Worm (Caenorhabditis elegans) whole organism, young adult: ENCODE results near the gene hlh-33.

ENCODE experiments used
- C06A6.2 ChIP-seq: fragments of 200-800 bp; sonication (Bioruptor generic); conservative IDR thresholded peaks from 2 replicates; pipeline ENCODE4 v1.3.6; 2022; ENCODE audit warnings: missing genetic modification characterization, missing compliant biosample characterization
- F10E7.11 ChIP-seq: sonication (generic microtip); optimal IDR thresholded peaks from 2 replicates; lab custom pipeline; 2017; ENCODE audit warnings: mild to moderate bottlenecking, missing genetic modification characterization, moderate library complexity, missing compliant biosample characterization
- F23B12.7 ChIP-seq: sonication (generic microtip); optimal IDR thresholded peaks from 2 replicates; lab custom pipeline; 2017; ENCODE audit warnings: missing genetic modification characterization, mild to moderate bottlenecking, missing compliant biosample characterization, antibody characterized with exemption, moderate library complexity; ENCODE audit not compliant: insufficient read depth
- F33H1.4 ChIP-seq: fragments of 200-800 bp; sonication (Bioruptor generic); IDR thresholded peaks from 2 replicates; pipeline ENCODE4 v1.3.6; 2022; ENCODE audit warnings: missing genetic modification reagents, missing genetic modification characterization, missing compliant biosample characterization
- F57A8.1 ChIP-seq: fragments of 200-800 bp; sonication (Bioruptor generic); optimal IDR thresholded peaks from 2 replicates; lab custom pipeline; 2018; ENCODE audit warnings: mild to moderate bottlenecking, missing genetic modification characterization, moderate library complexity, missing compliant biosample characterization
- F57C9.4 ChIP-seq: sonication (generic microtip); optimal IDR thresholded peaks from 2 replicates; lab custom pipeline; 2017; ENCODE audit warnings: mild to moderate bottlenecking, missing genetic modification characterization, missing compliant biosample characterization
- T26A5.8 ChIP-seq: sonication (generic microtip); optimal IDR thresholded peaks from 2 replicates; lab custom pipeline; 2016; ENCODE audit warnings: missing genetic modification characterization, missing compliant biosample characterization
- Y95B8A.8 ChIP-seq: fragments of 200-800 bp; sonication (Bioruptor generic); IDR thresholded peaks from 2 replicates; pipeline ENCODE4 v1.3.6; 2022; ENCODE audit warnings: missing genetic modification reagents, missing genetic modification characterization, missing compliant biosample characterization
- ama-1 ChIP-seq, 3 experiments: fragments of 150-350 bp in 1 of 3; sonication (generic microtip) in 2 of 3; optimal IDR thresholded peaks; 2 replicates each; lab custom pipeline; 2014 to 2018; ENCODE audit warnings: missing biosample characterization in 2 of 3, missing genetic modification characterization in 2 of 3, missing genetic modification reagents in 2 of 3
- aptf-3 ChIP-seq: fragments of 200-800 bp; sonication (Bioruptor generic); IDR thresholded peaks from 2 replicates; pipeline ENCODE4 v1.3.6; 2022; ENCODE audit warnings: missing genetic modification characterization, missing compliant biosample characterization
- attf-3 ChIP-seq: fragments of 200-800 bp; sonication (Bioruptor generic); conservative IDR thresholded peaks from 2 replicates; pipeline ENCODE4 v1.3.6; 2022; ENCODE audit warnings: missing genetic modification reagents, missing genetic modification characterization, missing compliant biosample characterization
- cebp-1 ChIP-seq, 2 experiments: fragments of 200-800 bp in 1 of 2; sonication (Bioruptor generic) in 1 of 2; sonication (generic microtip) in 1 of 2; IDR thresholded peaks in 1 of 2; optimal IDR thresholded peaks in 1 of 2; 2 replicates each; pipeline versions ENCODE4 v1.3.6 to Lab custom; 2017 to 2022; ENCODE audit warnings: missing compliant biosample characterization in 2 of 2, missing genetic modification characterization in 2 of 2, mild to moderate bottlenecking in 1 of 2, missing genetic modification reagents in 1 of 2, moderate library complexity in 1 of 2
- ceh-100 ChIP-seq: fragments of 200-800 bp; sonication (Bioruptor generic); IDR thresholded peaks from 2 replicates; pipeline ENCODE4 v1.3.6; 2022; ENCODE audit warnings: missing genetic modification reagents, missing genetic modification characterization, missing compliant biosample characterization
- dox-1 ChIP-seq: fragments of 200-800 bp; sonication (Bioruptor generic); IDR thresholded peaks from 2 replicates; pipeline ENCODE4 v1.3.6; 2022; ENCODE audit warnings: missing genetic modification reagents, missing genetic modification characterization, missing compliant biosample characterization
- dpl-1 ChIP-seq: fragments of 150-350 bp; optimal IDR thresholded peaks from 2 replicates; lab custom pipeline; 2014; ENCODE audit warnings: missing biosample characterization, missing genetic modification reagents, missing genetic modification characterization
- efl-1 ChIP-seq: fragments of 150-350 bp; optimal IDR thresholded peaks from 2 replicates; lab custom pipeline; 2014; ENCODE audit warnings: missing biosample characterization, missing genetic modification reagents, missing genetic modification characterization
- egl-18 ChIP-seq: fragments of 200-800 bp; sonication (Bioruptor generic); IDR thresholded peaks from 2 replicates; pipeline ENCODE4 v1.3.6; 2022; ENCODE audit warnings: missing genetic modification reagents, missing genetic modification characterization, missing compliant biosample characterization
- ekl-4 ChIP-seq: fragments of 200-800 bp; sonication (Bioruptor generic); IDR thresholded peaks from 2 replicates; pipeline ENCODE4 v1.3.6; 2022; ENCODE audit warnings: missing genetic modification reagents, missing genetic modification characterization, missing compliant biosample characterization
- hlh-26 ChIP-seq: fragments of 200-800 bp; sonication (Bioruptor generic); conservative IDR thresholded peaks from 2 replicates; pipeline ENCODE4 v1.3.6; 2022; ENCODE audit warnings: missing genetic modification reagents, missing genetic modification characterization, missing compliant biosample characterization
- hmg-1.2 ChIP-seq: fragments of 200-800 bp; sonication (Bioruptor generic); IDR thresholded peaks from 2 replicates; pipeline ENCODE4 v1.3.6; 2022; ENCODE audit warnings: missing genetic modification reagents, missing genetic modification characterization, missing compliant biosample characterization
- hmg-20 ChIP-seq: fragments of 200-800 bp; sonication (Bioruptor generic); IDR thresholded peaks from 2 replicates; pipeline ENCODE4 v1.3.6; 2022; ENCODE audit warnings: missing genetic modification reagents, missing genetic modification characterization, missing compliant biosample characterization
- hsf-1 ChIP-seq: fragments of 200-800 bp; sonication (Bioruptor generic); IDR thresholded peaks from 2 replicates; pipeline ENCODE4 v1.3.6; 2022; ENCODE audit warnings: missing genetic modification reagents, missing genetic modification characterization, missing compliant biosample characterization
- let-607 ChIP-seq, 2 experiments: fragments of 200-800 bp in 1 of 2; sonication (Bioruptor generic) in 1 of 2; sonication (generic microtip) in 1 of 2; optimal IDR thresholded peaks; 2 replicates each; lab custom pipeline; 2016 to 2018; ENCODE audit warnings: mild to moderate bottlenecking in 2 of 2, missing compliant biosample characterization in 2 of 2, missing genetic modification characterization in 2 of 2, moderate library complexity in 2 of 2, missing genotype in 1 of 2
- lin-26 ChIP-seq: fragments of 200-800 bp; sonication (Bioruptor generic); IDR thresholded peaks from 2 replicates; pipeline ENCODE4 v1.3.6; 2022; ENCODE audit warnings: missing genetic modification reagents, missing genetic modification characterization, missing compliant biosample characterization
- lsl-1 ChIP-seq: fragments of 200-800 bp; sonication (Bioruptor generic); optimal IDR thresholded peaks from 2 replicates; lab custom pipeline; 2018; ENCODE audit warnings: mild to moderate bottlenecking, missing genetic modification characterization, moderate library complexity, missing compliant biosample characterization
- madf-10 ChIP-seq: sonication (generic microtip); optimal IDR thresholded peaks from 2 replicates; lab custom pipeline; 2016; ENCODE audit warnings: mild to moderate bottlenecking, missing genetic modification characterization, missing compliant biosample characterization
- mes-4 ChIP-seq: sonication (generic microtip); optimal IDR thresholded peaks from 2 replicates; lab custom pipeline; 2016; ENCODE audit warnings: missing genotype, missing genetic modification characterization, missing compliant biosample characterization
- nfya-1 ChIP-seq: sonication (generic microtip); optimal IDR thresholded peaks from 2 replicates; lab custom pipeline; 2017; ENCODE audit warnings: antibody characterized with exemption, missing compliant biosample characterization, missing genetic modification characterization, borderline replicate concordance; ENCODE audit not compliant: insufficient read depth
- nhr-80 ChIP-seq: sonication (generic microtip); optimal IDR thresholded peaks from 2 replicates; lab custom pipeline; 2016; ENCODE audit warnings: missing genetic modification characterization, missing compliant biosample characterization
- pha-4 ChIP-seq: fragments of 150-350 bp; sonication (generic microtip); optimal IDR thresholded peaks from 2 replicates; lab custom pipeline; 2014; ENCODE audit warnings: missing biosample characterization, missing genetic modification reagents, missing genetic modification characterization
- rcor-1 ChIP-seq: fragments of 200-800 bp; sonication (Bioruptor generic); IDR thresholded peaks from 2 replicates; pipeline ENCODE4 v1.3.6; 2022; ENCODE audit warnings: missing genetic modification reagents, missing genetic modification characterization, missing compliant biosample characterization
- snpc-1.3 ChIP-seq: sonication (generic microtip); optimal IDR thresholded peaks from 2 replicates; lab custom pipeline; 2017; ENCODE audit warnings: missing genetic modification characterization, mild to moderate bottlenecking, missing compliant biosample characterization, antibody characterized with exemption, moderate library complexity, missing genotype, missing genetic modification reagents; ENCODE audit not compliant: insufficient read depth
- snpc-4 ChIP-seq, 5 experiments: fragments of 150-350 bp in 1 of 5; sonication (generic microtip) in 4 of 5; optimal IDR thresholded peaks; 2 replicates each; lab custom pipeline; 2014 to 2018; ENCODE audit warnings: missing genetic modification characterization in 5 of 5, missing biosample characterization in 3 of 5, antibody characterized with exemption in 2 of 5, mild to moderate bottlenecking in 2 of 5, missing compliant biosample characterization in 2 of 5, missing genotype in 2 of 5, moderate library complexity in 2 of 5, missing genetic modification reagents in 1 of 5
- sptf-2 ChIP-seq: fragments of 200-800 bp; sonication (Bioruptor generic); optimal IDR thresholded peaks from 2 replicates; lab custom pipeline; 2018; ENCODE audit warnings: mild to moderate bottlenecking, missing genetic modification characterization, missing compliant biosample characterization
- tlf-1 ChIP-seq: fragments of 200-800 bp; sonication (Bioruptor generic); optimal IDR thresholded peaks from 2 replicates; lab custom pipeline; 2018; ENCODE audit warnings: mild to moderate bottlenecking, missing genetic modification characterization, missing compliant biosample characterization
- zfh-2 ChIP-seq: fragments of 200-800 bp; sonication (Bioruptor generic); conservative IDR thresholded peaks from 2 replicates; pipeline ENCODE4 v1.3.6; 2022; ENCODE audit warnings: missing genetic modification reagents, missing genetic modification characterization, missing compliant biosample characterization
- ztf-26 ChIP-seq: sonication (generic microtip); optimal IDR thresholded peaks from 2 replicates; lab custom pipeline; 2017; ENCODE audit warnings: missing genetic modification characterization, missing compliant biosample characterization
- ztf-3 ChIP-seq: fragments of 200-800 bp; sonication (Bioruptor generic); optimal IDR thresholded peaks from 2 replicates; lab custom pipeline; 2018; ENCODE audit warnings: mild to moderate bottlenecking, missing genetic modification characterization, missing compliant biosample characterization

The hlh-33 gene

DNA sequence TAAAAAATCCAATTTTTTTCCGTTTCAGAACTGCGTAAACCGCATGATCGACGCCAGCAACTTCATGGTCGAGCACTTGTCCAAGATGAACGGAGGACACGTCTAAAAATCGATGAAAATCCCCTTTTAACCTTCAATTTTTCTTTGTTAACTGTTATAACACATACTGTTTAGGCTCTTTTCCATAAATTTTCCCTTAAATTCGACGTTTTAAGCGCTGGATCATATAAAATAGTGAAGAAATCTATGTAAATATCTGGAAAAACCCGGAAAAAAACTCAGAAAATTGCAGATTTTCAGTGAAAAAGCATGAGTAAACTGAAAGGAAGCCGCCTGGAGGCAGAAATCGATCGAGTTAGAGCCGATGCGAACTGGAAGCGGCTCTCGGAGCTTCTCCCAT, 4.9 kb downstream of the hlh-33 start, which contains the start of gene ttc-7:
Gene ttc-7 (plus strand): TSS at position 301 of the 400 bp plus-strand sequence.
- TF ChIP-seq ztf-26 (no peak), hsf-1 (GFP tag; lab: Robert Waterston, UW) (no peak), efl-1 (GFP tag; lab: Kevin White, UChicago) (no peak), ama-1 (optimal IDR thresholded peaks at IDR 0.05; lab: Kevin White, UChicago) (no peak), ama-1 (GFP tag; optimal IDR thresholded peaks at IDR 0.05; lab: Kevin White, UChicago) (no peak), T26A5.8 (tag; lab: Kevin White, UChicago) (no peak), egl-18 (GFP tag; lab: Robert Waterston, UW) (no peak), F23B12.7 (tag; lab: Kevin White, UChicago) (no peak), F57C9.4 (tag; lab: Kevin White, UChicago) (no peak), nhr-80 (no peak)

DNA sequence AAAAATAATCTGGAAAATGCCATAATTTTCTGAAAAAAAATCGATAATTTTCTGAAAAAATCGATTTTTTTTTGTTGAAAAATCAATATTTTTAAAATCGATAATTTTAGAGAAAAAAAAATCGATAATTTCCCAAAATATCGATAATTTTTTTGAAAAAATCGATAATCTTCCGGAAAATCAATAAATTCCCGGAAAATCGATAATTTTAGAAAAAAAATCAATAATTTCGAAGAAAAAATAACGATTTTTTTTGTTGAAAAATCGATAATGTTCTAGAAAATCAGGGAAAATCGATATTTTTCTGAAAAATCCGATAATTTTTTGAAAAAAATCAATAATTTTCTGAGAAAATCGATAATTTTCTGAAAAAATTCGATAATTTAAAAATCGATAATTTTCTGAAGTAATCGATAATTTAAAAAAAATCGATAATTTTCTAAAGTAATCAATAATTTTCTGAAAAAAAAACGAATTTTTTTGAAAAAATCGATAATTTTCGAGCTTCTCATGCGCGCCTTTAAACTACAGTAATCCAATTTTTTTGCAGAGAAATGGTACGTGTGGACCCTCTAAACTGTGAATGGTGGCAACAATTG, 21.2 kb downstream of the hlh-33 start:
- TF ChIP-seq dpl-1 (GFP tag; lab: Kevin White, UChicago) (no peak), F57A8.1 (GFP tag; lab: Kevin White, UChicago) (no peak), ztf-3 (no peak), tlf-1 (GFP tag; lab: Kevin White, UChicago) (no peak), sptf-2 (GFP tag; lab: Kevin White, UChicago) (no peak), let-607 (tag; optimal IDR thresholded peaks at IDR 0.05; lab: Kevin White, UChicago) (no peak), hlh-26 (no peak), ekl-4 (GFP tag; lab: Robert Waterston, UW) (no peak), T26A5.8 (tag; lab: Kevin White, UChicago) (no peak), snpc-4 (GFP tag; optimal IDR thresholded peaks at IDR 0.05; lab: Kevin White, UChicago) (no peak), snpc-4 (tag; optimal IDR thresholded peaks at IDR 0.05; lab: Kevin White, UChicago) (no peak), C06A6.2 (no peak), lsl-1 (GFP tag; lab: Kevin White, UChicago) (no peak), rcor-1 (no peak), hmg-20 (GFP tag; lab: Robert Waterston, UW) (no peak), snpc-1.3 (tag; lab: Kevin White, UChicago) (no peak), madf-10 (no peak), mes-4 (tag; lab: Kevin White, UChicago) (no peak), attf-3 (no peak), ceh-100 (no peak)

DNA sequence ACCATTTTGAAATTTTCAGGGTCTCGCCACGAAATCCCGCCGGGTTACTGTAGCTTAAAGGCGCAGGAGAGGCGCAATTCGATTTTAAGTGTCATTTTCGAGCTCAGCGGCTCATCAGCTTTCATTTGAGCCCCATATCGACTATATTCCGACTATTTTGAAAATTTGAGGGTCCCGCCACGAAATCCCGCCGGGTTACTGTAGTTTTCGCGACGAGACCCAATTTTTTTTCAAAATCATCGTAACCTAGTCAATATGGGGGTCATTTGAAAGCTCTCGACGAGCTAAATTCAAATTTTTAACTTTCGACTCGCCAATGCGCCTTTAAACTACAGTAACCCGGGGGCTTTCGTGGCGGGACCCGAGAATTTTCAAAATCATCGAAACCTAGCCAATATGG, 22.0 kb downstream of the hlh-33 start:
- TF ChIP-seq pha-4 (tag; lab: Kevin White, UChicago) (no peak), F33H1.4 (GFP tag; lab: Robert Waterston, UW) (peak; percentile 69), lin-26 (GFP tag; lab: Robert Waterston, UW) (0 out of 2 replicates have a peak, but pooled peaks have one; percentile 15), nfya-1 (tag; lab: Kevin White, UChicago) (no peak), aptf-3 (GFP tag; lab: Robert Waterston, UW) (no peak), rcor-1 (no peak), lsl-1 (GFP tag; lab: Kevin White, UChicago) (peak; percentile 59), snpc-4 (GFP tag; optimal IDR thresholded peaks at IDR 0.05; lab: Kevin White, UChicago) (no peak), snpc-4 (tag; optimal IDR thresholded peaks at IDR 0.05; lab: Kevin White, UChicago) (no peak), cebp-1 (GFP tag; IDR thresholded peaks at IDR 0.05; lab: Robert Waterston, UW) (no peak), cebp-1 (tag; optimal IDR thresholded peaks at IDR 0.05; lab: Kevin White, UChicago) (peak; percentile 0), zfh-2 (GFP tag; lab: Robert Waterston, UW) (no peak), dox-1 (0 out of 2 replicates have a peak, but pooled peaks have one; percentile 18), F10E7.11 (no peak), Y95B8A.8 (no peak), hmg-1.2 (GFP tag; lab: Robert Waterston, UW) (0 out of 2 replicates have a peak, but pooled peaks have one; percentile 8)
